Worm (Caenorhabditis elegans): ENCODE measurements around the gene fbxb-47.

Gene fbxb-47

ce11 chrII:1725735-1726134 is 22.5 kb upstream of the fbxb-47 start, which contains the start of gene F45C12.17:
TSS of gene F45C12.17 (plus strand) at chrII:1726111.
- TF ChIP-seq ceh-39 (tag; optimal IDR thresholded peaks at IDR 0.05): peak; percentile 12
- no peak for TF ChIP-seq cnd-1 (tag; optimal IDR thresholded peaks at IDR 0.05)

- TF ChIP-seq sem-2 (GFP tag; optimal IDR thresholded peaks at IDR 0.05): no peak
- TF ChIP-seq nhr-76 (tag; optimal IDR thresholded peaks at IDR 0.05): no peak
- TF ChIP-seq unc-120 (tag; optimal IDR thresholded peaks at IDR 0.05; ENCODE audit: poor library complexity, severe bottlenecking): no peak
- no peak for TF ChIP-seq ceh-39 (tag; optimal IDR thresholded peaks at IDR 0.05)
- no peak for TF ChIP-seq pha-4 (tag; optimal IDR thresholded peaks at IDR 0.05)
- no peak for TF ChIP-seq snpc-4 (tag; optimal IDR thresholded peaks at IDR 0.05)
- TF ChIP-seq lin-13 (tag; optimal IDR thresholded peaks at IDR 0.05): no peak
- no peak for TF ChIP-seq lsy-2 (tag; optimal IDR thresholded peaks at IDR 0.05)
- no peak for TF ChIP-seq drap-1 (GFP tag; optimal IDR thresholded peaks at IDR 0.05)
- no peak for TF ChIP-seq hlh-1 (tag; optimal IDR thresholded peaks at IDR 0.05)
Observed at ce11 chrII:1724314-1724713, 21.1 kb upstream of the fbxb-47 start, which contains the start of gene fbxb-11. TSS of gene fbxb-11 (plus strand) at chrII:1724614.

- TF ChIP-seq mab-5 (tag; optimal IDR thresholded peaks at IDR 0.05) (no peak), mep-1 (tag; optimal IDR thresholded peaks at IDR 0.05) (no peak), lsy-2 (tag; optimal IDR thresholded peaks at IDR 0.05) (no peak), elt-3 (tag; optimal IDR thresholded peaks at IDR 0.05) (no peak)
Observed at ce11 chrII:1722394-1722793, 19.1 kb upstream of the fbxb-47 start, which contains the start of the genes fbxb-5 and btb-8. TSS of gene fbxb-5 (minus strand) at chrII:1722494. TSS of gene btb-8 (plus strand) at chrII:1722770.

ce11 chrII:1719153-1719552 is 15.9 kb upstream of the fbxb-47 start, which contains the start of gene fbxb-48:
TSS of gene fbxb-48 (minus strand) at chrII:1719253.
- TF ChIP-seq hlh-1 (tag; optimal IDR thresholded peaks at IDR 0.05) (peak; percentile 50), pha-4 (tag; optimal IDR thresholded peaks at IDR 0.05) (no peak), mab-5 (tag; optimal IDR thresholded peaks at IDR 0.05) (no peak), elt-1 (tag; optimal IDR thresholded peaks at IDR 0.05; ENCODE audit: borderline replicate concordance, insufficient read depth) (no peak), ces-1 (GFP tag; optimal IDR thresholded peaks at IDR 0.05) (no peak)

ce11 chrII:1714772-1715353 is 11.6 kb upstream of the fbxb-47 start, which contains the start of gene btb-6:
TSS of gene btb-6 (plus strand) at chrII:1715303.
- TF ChIP-seq ceh-43 (GFP tag; optimal IDR thresholded peaks at IDR 0.05): no peak
- peak; percentile 69 for TF ChIP-seq nhr-2 (tag; optimal IDR thresholded peaks at IDR 0.05)
- peak; percentile 9 for TF ChIP-seq ceh-39 (tag; optimal IDR thresholded peaks at IDR 0.05)
- peak; percentile 4 for TF ChIP-seq cnd-1 (tag; optimal IDR thresholded peaks at IDR 0.05)
- TF ChIP-seq pha-4 (tag; optimal IDR thresholded peaks at IDR 0.05): no peak
- no peak for TF ChIP-seq M03D4.4 (tag; optimal IDR thresholded peaks at IDR 0.05)

- TF ChIP-seq nhr-237 (tag; optimal IDR thresholded peaks at IDR 0.05) (no peak), ceh-39 (tag; optimal IDR thresholded peaks at IDR 0.05) (no peak), blmp-1 (tag; optimal IDR thresholded peaks at IDR 0.05) (no peak), flh-1 (GFP tag; optimal IDR thresholded peaks at IDR 0.05) (no peak), drap-1 (GFP tag; optimal IDR thresholded peaks at IDR 0.05) (no peak), tbx-8 (GFP tag; optimal IDR thresholded peaks at IDR 0.05) (no peak), snpc-4 (tag; optimal IDR thresholded peaks at IDR 0.05) (no peak)
Observed at ce11 chrII:1712938-1713337, 9.7 kb upstream of the fbxb-47 start, which contains the start of gene btb-7. TSS of gene btb-7 (plus strand) at chrII:1713238.

- TF ChIP-seq ceh-39 (tag; optimal IDR thresholded peaks at IDR 0.05) (no peak), mab-5 (tag; optimal IDR thresholded peaks at IDR 0.05) (no peak), ceh-43 (GFP tag; optimal IDR thresholded peaks at IDR 0.05) (no peak)
Observed at ce11 chrII:1709959-1710358, 6.7 kb upstream of the fbxb-47 start, which contains the start of gene fbxa-184. TSS of gene fbxa-184 (plus strand) at chrII:1710259.

ce11 chrII:1706385-1706784 is 3.1 kb upstream of the fbxb-47 start, which contains the start of gene sdz-18:
TSS of gene sdz-18 (minus strand) at chrII:1706485.
- TF ChIP-seq drap-1 (GFP tag; optimal IDR thresholded peaks at IDR 0.05) (no peak), ceh-43 (GFP tag; optimal IDR thresholded peaks at IDR 0.05) (no peak), nhr-76 (tag; optimal IDR thresholded peaks at IDR 0.05) (no peak), ztf-11 (tag; optimal IDR thresholded peaks at IDR 0.05) (no peak), nhr-28 (tag; optimal IDR thresholded peaks at IDR 0.05) (no peak), lin-13 (tag; optimal IDR thresholded peaks at IDR 0.05) (no peak), zip-8 (tag; optimal IDR thresholded peaks at IDR 0.05) (no peak), flh-1 (GFP tag; optimal IDR thresholded peaks at IDR 0.05) (no peak), cnd-1 (tag; optimal IDR thresholded peaks at IDR 0.05) (no peak), ceh-39 (tag; optimal IDR thresholded peaks at IDR 0.05) (no peak), sptf-1 (tag; optimal IDR thresholded peaks at IDR 0.05) (no peak), elt-3 (tag; optimal IDR thresholded peaks at IDR 0.05) (no peak), blmp-1 (tag; optimal IDR thresholded peaks at IDR 0.05) (no peak), lin-32 (GFP tag; optimal IDR thresholded peaks at IDR 0.05) (no peak), snpc-4 (tag; optimal IDR thresholded peaks at IDR 0.05) (no peak), ham-2 (GFP tag; optimal IDR thresholded peaks at IDR 0.05) (no peak), ces-1 (GFP tag; optimal IDR thresholded peaks at IDR 0.05) (no peak), nhr-2 (tag; optimal IDR thresholded peaks at IDR 0.05) (no peak)
